Worm (Caenorhabditis elegans): ENCODE results near the gene T02H6.4.

ce11 chrII:651324-651723 is 38.5 kb upstream of the T02H6.4 start:
- TF ChIP-seq nhr-237 (tag; optimal IDR thresholded peaks at IDR 0.05) = no peak
- TF ChIP-seq pha-4 (tag; optimal IDR thresholded peaks at IDR 0.05) = no peak
- TF ChIP-seq nhr-28 (tag; optimal IDR thresholded peaks at IDR 0.05) = no peak
- no peak for TF ChIP-seq ztf-11 (tag; optimal IDR thresholded peaks at IDR 0.05)
- TF ChIP-seq ZK546.5 (tag; optimal IDR thresholded peaks at IDR 0.05) = no peak
- TF ChIP-seq nhr-12 (tag; optimal IDR thresholded peaks at IDR 0.05) = no peak
- no peak for TF ChIP-seq snpc-4 (tag; optimal IDR thresholded peaks at IDR 0.05)
- TF ChIP-seq elt-1 (tag; optimal IDR thresholded peaks at IDR 0.05) = no peak
- TF ChIP-seq nhr-25 (tag; optimal IDR thresholded peaks at IDR 0.05) = no peak
- no peak for TF ChIP-seq egl-27 (tag; optimal IDR thresholded peaks at IDR 0.05)
- no peak for TF ChIP-seq nhr-11 (tag; optimal IDR thresholded peaks at IDR 0.05)
- no peak for TF ChIP-seq unc-62 (GFP tag; optimal IDR thresholded peaks at IDR 0.05)
- TF ChIP-seq nhr-77 (tag; optimal IDR thresholded peaks at IDR 0.05) = no peak
- no peak for TF ChIP-seq lin-39 (tag; optimal IDR thresholded peaks at IDR 0.05)

All from whole organism, L3 larva.